Fruit fly (Drosophila melanogaster): Measurements from ENCODE around the gene polybromo.

The polybromo gene

dm6 chr3R:24753561-24754027, 51.5 kb downstream of the polybromo start, which contains the start of gene asp (continued):
- TF ChIP-seq CG8290 (GFP tag; optimal IDR thresholded peaks at IDR 0.05) = no peak
- no peak for TF ChIP-seq CG8290 (tag; optimal IDR thresholded peaks at IDR 0.05)
- TF ChIP-seq nau (GFP tag; optimal IDR thresholded peaks at IDR 0.05) = no peak
- TF ChIP-seq CG13296 (GFP tag; optimal IDR thresholded peaks at IDR 0.05) = no peak
- TF ChIP-seq ham (GFP tag; IDR thresholded peaks at IDR 0.05) = no peak
- TF ChIP-seq CG11560 (tag; IDR thresholded peaks at IDR 0.05) = peak; percentile 73; the same call in 2 of the 3 replicates
- TF ChIP-seq CG2116 (GFP tag; optimal IDR thresholded peaks at IDR 0.05) = peak; percentile 92
- no peak for TF ChIP-seq Antp (GFP tag; optimal IDR thresholded peaks at IDR 0.05)
- TF ChIP-seq Fer2 (tag; optimal IDR thresholded peaks at IDR 0.05) = no peak
- no peak for TF ChIP-seq Lim3 (GFP tag; IDR thresholded peaks at IDR 0.05)
- peak; percentile 98 for TF ChIP-seq CG17802 (tag; optimal IDR thresholded peaks at IDR 0.05)
- peak; percentile 89 for TF ChIP-seq CG16813 (GFP tag; IDR thresholded peaks at IDR 0.05; ENCODE audit: partially characterized antibody)
- TF ChIP-seq CG10321 (GFP tag; IDR thresholded peaks at IDR 0.05) = no peak
- no peak for TF ChIP-seq CG17612 (GFP tag; IDR thresholded peaks at IDR 0.05)
- no peak for TF ChIP-seq Usf (GFP tag; optimal IDR thresholded peaks at IDR 0.05)
- TF ChIP-seq ara (GFP tag; IDR thresholded peaks at IDR 0.05) = no peak
- no peak for TF ChIP-seq CG32532 (GFP tag; IDR thresholded peaks at IDR 0.05)
- no peak for TF ChIP-seq slp2 (GFP tag; optimal IDR thresholded peaks at IDR 0.05)
- no peak for TF ChIP-seq Stat92E (GFP tag; optimal IDR thresholded peaks at IDR 0.05)
- TF ChIP-seq CG8388 (GFP tag; optimal IDR thresholded peaks at IDR 0.05) = no peak
- peak; percentile 67 for TF ChIP-seq CG17186 (GFP tag; optimal IDR thresholded peaks at IDR 0.05)
- no peak for TF ChIP-seq CG9215 (GFP tag; IDR thresholded peaks at IDR 0.05)
- no peak for TF ChIP-seq CG1233 (GFP tag; optimal IDR thresholded peaks at IDR 0.05)
- TF ChIP-seq Optix (GFP tag; IDR thresholded peaks at IDR 0.05) = no peak
- TF ChIP-seq CG2875 (GFP tag; optimal IDR thresholded peaks at IDR 0.05) = no peak
- no peak for TF ChIP-seq Fer1 (GFP tag; optimal IDR thresholded peaks at IDR 0.05)
- TF ChIP-seq Atf-2 (GFP tag; optimal IDR thresholded peaks at IDR 0.05) = no peak
- no peak for TF ChIP-seq sens-2 (GFP tag; IDR thresholded peaks at IDR 0.05)
- TF ChIP-seq CG11247 (GFP tag; IDR thresholded peaks at IDR 0.05) = no peak
- TF ChIP-seq chif (GFP tag; optimal IDR thresholded peaks at IDR 0.05) = no peak
- no peak for TF ChIP-seq schlank (tag; optimal IDR thresholded peaks at IDR 0.05)
- no peak for TF ChIP-seq CG30020 (tag; optimal IDR thresholded peaks at IDR 0.05)
- peak; percentile 26; the same call in 1 of the 2 replicates for TF ChIP-seq lmd (GFP tag; IDR thresholded peaks at IDR 0.05)
- no peak for TF ChIP-seq CG10209 (GFP tag; optimal IDR thresholded peaks at IDR 0.05)
- TF ChIP-seq CG9932 (GFP tag; IDR thresholded peaks at IDR 0.05) = 0 out of 2 replicates have a peak, but pooled peaks have one; percentile 30
- TF ChIP-seq CG14965 (GFP tag; optimal IDR thresholded peaks at IDR 0.05; ENCODE audit: borderline replicate concordance) = no peak
- no peak for TF ChIP-seq tap (tag; optimal IDR thresholded peaks at IDR 0.05)
- no peak for TF ChIP-seq CG18764 (GFP tag; optimal IDR thresholded peaks at IDR 0.05)
- no peak for TF ChIP-seq CG12104 (GFP tag; optimal IDR thresholded peaks at IDR 0.05)
- peak; percentile 4 for TF ChIP-seq mam (GFP tag; optimal IDR thresholded peaks at IDR 0.05)
- peak; percentile 5 for TF ChIP-seq ind (GFP tag; optimal IDR thresholded peaks at IDR 0.05)
- TF ChIP-seq CG8944 (GFP tag; optimal IDR thresholded peaks at IDR 0.05) = no peak
- TF ChIP-seq CG4820 (GFP tag; optimal IDR thresholded peaks at IDR 0.05) = no peak
- TF ChIP-seq tx (GFP tag; optimal IDR thresholded peaks at IDR 0.05) = no peak
- no peak for TF ChIP-seq gsb (GFP tag; IDR thresholded peaks at IDR 0.05)
- TF ChIP-seq Rfx (GFP tag; IDR thresholded peaks at IDR 0.05) = no peak
- no peak for TF ChIP-seq Dad (GFP tag; optimal IDR thresholded peaks at IDR 0.05)
- no peak for TF ChIP-seq CG8089 (GFP tag; optimal IDR thresholded peaks at IDR 0.05)
- TF ChIP-seq Aef1 (GFP tag; IDR thresholded peaks at IDR 0.05) = no peak
- TF ChIP-seq btn (GFP tag; optimal IDR thresholded peaks at IDR 0.05) = no peak
- TF ChIP-seq CG11696 (GFP tag; IDR thresholded peaks at IDR 0.05) = no peak
- no peak for TF ChIP-seq mirr (GFP tag; optimal IDR thresholded peaks at IDR 0.05)
- TF ChIP-seq slou (GFP tag; optimal IDR thresholded peaks at IDR 0.05) = no peak
